Fruit fly (Drosophila melanogaster) whole organism, embryonic: ENCODE data around the gene tutl.

Experiments
- CG12071 ChIP-seq: fragments of 200-800 bp; sonication (Bioruptor generic); optimal IDR thresholded peaks from 3 replicates; lab custom pipeline; 2018; ENCODE audit warnings: missing biosample characterization, mild to moderate bottlenecking, missing genetic modification characterization
- CG1233 ChIP-seq: fragments of 200-800 bp; sonication (Bioruptor generic); optimal IDR thresholded peaks from 4 replicates; lab custom pipeline; 2018; ENCODE audit warnings: missing biosample characterization, mild to moderate bottlenecking, missing genetic modification characterization
- CG13287 ChIP-seq: fragments of 200-800 bp; sonication (Bioruptor generic); IDR thresholded peaks from 2 replicates; pipeline ENCODE4 v1.3.6; 2022; ENCODE audit warnings: missing biosample characterization, missing genetic modification characterization; ENCODE audit not compliant: partially characterized antibody
- CG14667 ChIP-seq: fragments of 200-800 bp; sonication (Bioruptor generic); IDR thresholded peaks from 2 replicates; pipeline ENCODE4 v1.3.6; 2022; ENCODE audit warnings: missing biosample characterization, missing genetic modification characterization
- CG15479 ChIP-seq: fragments of 200-800 bp; sonication (Bioruptor generic); optimal IDR thresholded peaks from 3 replicates; lab custom pipeline; 2019; ENCODE audit warnings: missing biosample characterization, mild to moderate bottlenecking, missing genetic modification characterization, moderate library complexity
- CG16779 ChIP-seq: fragments of 200-800 bp; sonication (Bioruptor generic); IDR thresholded peaks from 2 replicates; pipeline ENCODE4 v1.3.6; 2022; ENCODE audit warnings: missing biosample characterization, missing genetic modification characterization
- CG17385 ChIP-seq: fragments of 200-800 bp; sonication (Bioruptor generic); optimal IDR thresholded peaks from 3 replicates; lab custom pipeline; 2018; ENCODE audit warnings: missing biosample characterization, mild to moderate bottlenecking, missing genetic modification characterization
- CG17802 ChIP-seq: fragments of 200-800 bp; sonication (Bioruptor generic); optimal IDR thresholded peaks from 2 replicates; lab custom pipeline; 2018; ENCODE audit warnings: missing biosample characterization, mild to moderate bottlenecking, missing genetic modification characterization, moderate library complexity
- CG17829 ChIP-seq: fragments of 200-800 bp; optimal IDR thresholded peaks from 2 replicates; lab custom pipeline; 2019; ENCODE audit warnings: missing biosample characterization, mild to moderate bottlenecking, missing genetic modification characterization, moderate library complexity
- CG2889 ChIP-seq: fragments of 200-800 bp; sonication (Bioruptor generic); IDR thresholded peaks from 3 replicates; pipeline ENCODE4 v1.3.6; 2022; ENCODE audit warnings: missing biosample characterization, missing genetic modification characterization
- CG3163 ChIP-seq: fragments of 200-800 bp; sonication (Bioruptor generic); optimal IDR thresholded peaks from 3 replicates; lab custom pipeline; 2016; ENCODE audit warnings: missing biosample characterization, missing genetic modification characterization
- CG32767 ChIP-seq: fragments of 200-800 bp; sonication (Bioruptor generic); IDR thresholded peaks from 2 replicates; pipeline ENCODE4 v1.3.6; 2022; ENCODE audit warnings: missing biosample characterization, missing genetic modification characterization
- CG3726 ChIP-seq: fragments of 200-800 bp; sonication (Bioruptor generic); IDR thresholded peaks from 3 replicates; pipeline ENCODE4, ENCODE4 v1.3.6; 2022; ENCODE audit warnings: missing biosample characterization, missing genetic modification characterization
- CG4282 ChIP-seq: fragments of 200-800 bp; sonication (Bioruptor generic); optimal IDR thresholded peaks from 2 replicates; lab custom pipeline; 2016; ENCODE audit warnings: missing biosample characterization, missing genetic modification characterization
- CG7556 ChIP-seq: fragments of 200-800 bp; sonication (Bioruptor generic); optimal IDR thresholded peaks from 2 replicates; lab custom pipeline; 2017; ENCODE audit warnings: missing biosample characterization, mild to moderate bottlenecking, missing genetic modification characterization
- CG7963 ChIP-seq: fragments of 200-800 bp; sonication (Bioruptor generic); IDR thresholded peaks from 3 replicates; pipeline ENCODE4 v1.3.6; 2022; ENCODE audit warnings: missing biosample characterization, missing genetic modification characterization; ENCODE audit not compliant: partially characterized antibody
- CG8290 ChIP-seq, 3 experiments: fragments of 200-800 bp; sonication (Bioruptor generic); optimal IDR thresholded peaks; 2 replicates each; lab custom pipeline; 2016 to 2019; ENCODE audit warnings: missing biosample characterization in 3 of 3, missing genetic modification characterization in 3 of 3, mild to moderate bottlenecking in 2 of 3, moderate library complexity in 1 of 3
- CG9215 ChIP-seq: fragments of 200-800 bp; sonication (Bioruptor generic); IDR thresholded peaks from 2 replicates; pipeline ENCODE4 v1.3.6; 2022; ENCODE audit warnings: missing biosample characterization, missing genetic modification characterization
- CG9437 ChIP-seq: fragments of 200-800 bp; sonication (Bioruptor generic); optimal IDR thresholded peaks from 2 replicates; lab custom pipeline; 2018; ENCODE audit warnings: missing biosample characterization, mild to moderate bottlenecking, missing genetic modification characterization
- CG9932 ChIP-seq: fragments of 200-800 bp; sonication (Bioruptor generic); IDR thresholded peaks from 2 replicates; pipeline ENCODE4 v1.3.6; 2022; ENCODE audit warnings: missing biosample characterization, missing genetic modification characterization
- Deaf1 ChIP-seq: fragments of 200-800 bp; optimal IDR thresholded peaks from 3 replicates; lab custom pipeline; 2019; ENCODE audit warnings: missing biosample characterization, mild to moderate bottlenecking, missing genetic modification characterization, moderate library complexity
- Fer3 ChIP-seq: fragments of 200-800 bp; sonication (Bioruptor generic); optimal IDR thresholded peaks from 2 replicates; lab custom pipeline; 2018; ENCODE audit warnings: missing biosample characterization, mild to moderate bottlenecking, missing genetic modification characterization, moderate library complexity
- H15 ChIP-seq: fragments of 200-800 bp; sonication (Bioruptor generic); IDR thresholded peaks from 3 replicates; pipeline ENCODE4 v1.3.6; 2022; ENCODE audit warnings: missing biosample characterization, missing genetic modification characterization
- HLH3B ChIP-seq: fragments of 200-800 bp; sonication (Bioruptor generic); IDR thresholded peaks from 2 replicates; pipeline ENCODE4 v1.3.6; 2022; ENCODE audit warnings: missing biosample characterization, missing genetic modification characterization
- Hr51 ChIP-seq, 2 experiments: fragments of 200-800 bp; sonication (Bioruptor generic); optimal IDR thresholded peaks; 2 replicates in 1 of 2; 3 replicates in 1 of 2; lab custom pipeline; 2016 to 2018; ENCODE audit warnings: missing biosample characterization in 2 of 2, missing genetic modification characterization in 2 of 2, mild to moderate bottlenecking in 1 of 2, moderate library complexity in 1 of 2
- Jarid2 ChIP-seq: fragments of 200-800 bp; sonication (Bioruptor generic); optimal IDR thresholded peaks from 3 replicates; lab custom pipeline; 2017; ENCODE audit warnings: mild to moderate bottlenecking, missing biosample characterization, missing genetic modification reagents, missing genetic modification characterization
- NK7.1 ChIP-seq: fragments of 200-800 bp; sonication (Bioruptor generic); optimal IDR thresholded peaks from 3 replicates; lab custom pipeline; 2016; ENCODE audit warnings: missing biosample characterization, missing genetic modification characterization
- Neu2 ChIP-seq: fragments of 200-800 bp; sonication (Bioruptor generic); optimal IDR thresholded peaks from 3 replicates; lab custom pipeline; 2016; ENCODE audit warnings: missing biosample characterization, missing genetic modification characterization, borderline replicate concordance
- Nf-YC ChIP-seq: fragments of 200-800 bp; optimal IDR thresholded peaks from 3 replicates; lab custom pipeline; 2019; ENCODE audit warnings: missing biosample characterization, mild to moderate bottlenecking, missing genetic modification characterization, moderate library complexity
- Ptx1 ChIP-seq: fragments of 200-800 bp; sonication (Bioruptor generic); IDR thresholded peaks from 2 replicates; pipeline ENCODE4 v1.3.6; 2022; ENCODE audit warnings: missing biosample characterization, missing genetic modification characterization
- Scr ChIP-seq: fragments of 200-800 bp; sonication (Bioruptor generic); IDR thresholded peaks from 2 replicates; pipeline ENCODE4 v1.3.6; 2022; ENCODE audit warnings: missing biosample characterization, missing genetic modification characterization; ENCODE audit not compliant: partially characterized antibody
- Sry-δ ChIP-seq: fragments of 200-800 bp; sonication (Bioruptor generic); optimal IDR thresholded peaks from 2 replicates; lab custom pipeline; 2016; ENCODE audit warnings: missing biosample characterization, missing genetic modification characterization
- bbx ChIP-seq: fragments of 200-800 bp; sonication (Bioruptor generic); IDR thresholded peaks from 2 replicates; pipeline ENCODE4 v1.3.6; 2022; ENCODE audit warnings: missing biosample characterization, missing genetic modification characterization; ENCODE audit not compliant: partially characterized antibody
- bigmax ChIP-seq: fragments of 200-800 bp; sonication (Bioruptor generic); optimal IDR thresholded peaks from 2 replicates; lab custom pipeline; 2018; ENCODE audit warnings: missing biosample characterization, mild to moderate bottlenecking, missing genetic modification characterization
- cas ChIP-seq: fragments of 200-800 bp; sonication (Bioruptor generic); IDR thresholded peaks from 2 replicates; pipeline ENCODE4 v1.3.6; 2022; ENCODE audit warnings: missing biosample characterization, missing genetic modification characterization
- ci ChIP-seq: fragments of 200-800 bp; sonication (Bioruptor generic); IDR thresholded peaks from 3 replicates; pipeline ENCODE4 v1.3.6; 2022; ENCODE audit warnings: missing biosample characterization, missing genetic modification characterization
- ewg ChIP-seq: fragments of 200-800 bp; sonication (Bioruptor generic); optimal IDR thresholded peaks from 3 replicates; lab custom pipeline; 2017; ENCODE audit warnings: mild to moderate bottlenecking, missing biosample characterization, missing genetic modification reagents, missing genetic modification characterization
- grn ChIP-seq: fragments of 200-800 bp; sonication (Bioruptor generic); optimal IDR thresholded peaks from 3 replicates; lab custom pipeline; 2017; ENCODE audit warnings: missing biosample characterization, missing genetic modification characterization
- h ChIP-seq: fragments of >200 bp; optimal IDR thresholded peaks from 2 replicates; lab custom pipeline; 2017
- hkb ChIP-seq, 2 experiments: fragments of 200-800 bp in 1 of 2; fragments of >200 bp in 1 of 2; sonication (Bioruptor generic) in 1 of 2; IDR thresholded peaks in 1 of 2; optimal IDR thresholded peaks in 1 of 2; 2 replicates each; pipeline versions ENCODE4 v1.3.6 to Lab custom; 2017 to 2022; ENCODE audit warnings: missing biosample characterization in 1 of 2, missing genetic modification characterization in 1 of 2
- sens-2 ChIP-seq: fragments of 200-800 bp; sonication (Bioruptor generic); IDR thresholded peaks from 2 replicates; pipeline ENCODE4 v1.3.6; 2022; ENCODE audit warnings: missing biosample characterization, missing genetic modification characterization
- sob ChIP-seq: fragments of 200-800 bp; sonication (Bioruptor generic); IDR thresholded peaks from 2 replicates; pipeline ENCODE4 v1.3.6; 2022; ENCODE audit warnings: missing biosample characterization, missing genetic modification characterization
- tap ChIP-seq: fragments of 200-800 bp; optimal IDR thresholded peaks from 3 replicates; lab custom pipeline; 2019; ENCODE audit warnings: missing biosample characterization, mild to moderate bottlenecking, missing genetic modification characterization, moderate library complexity
- tll ChIP-seq, 2 experiments: fragments of 200-800 bp in 1 of 2; fragments of >200 bp in 1 of 2; sonication (Bioruptor generic) in 1 of 2; optimal IDR thresholded peaks; 2 replicates each; lab custom pipeline; 2017 to 2019; ENCODE audit warnings: missing biosample characterization in 2 of 2, missing genetic modification characterization in 2 of 2, mild to moderate bottlenecking in 1 of 2, moderate library complexity in 1 of 2
- tup ChIP-seq: fragments of 200-800 bp; sonication (Bioruptor generic); optimal IDR thresholded peaks from 2 replicates; lab custom pipeline; 2016; ENCODE audit warnings: missing biosample characterization, mild to moderate bottlenecking, missing genetic modification characterization, moderate library complexity
- wek ChIP-seq: fragments of 200-800 bp; sonication (Bioruptor generic); optimal IDR thresholded peaks from 3 replicates; lab custom pipeline; 2018; ENCODE audit warnings: missing biosample characterization, mild to moderate bottlenecking, missing genetic modification characterization, moderate library complexity
- z ChIP-seq: fragments of 200-800 bp; sonication (Bioruptor generic); IDR thresholded peaks from 3 replicates; pipeline ENCODE4 v1.3.6; 2022; ENCODE audit warnings: missing biosample characterization, missing genetic modification characterization

Gene tutl

DNA sequence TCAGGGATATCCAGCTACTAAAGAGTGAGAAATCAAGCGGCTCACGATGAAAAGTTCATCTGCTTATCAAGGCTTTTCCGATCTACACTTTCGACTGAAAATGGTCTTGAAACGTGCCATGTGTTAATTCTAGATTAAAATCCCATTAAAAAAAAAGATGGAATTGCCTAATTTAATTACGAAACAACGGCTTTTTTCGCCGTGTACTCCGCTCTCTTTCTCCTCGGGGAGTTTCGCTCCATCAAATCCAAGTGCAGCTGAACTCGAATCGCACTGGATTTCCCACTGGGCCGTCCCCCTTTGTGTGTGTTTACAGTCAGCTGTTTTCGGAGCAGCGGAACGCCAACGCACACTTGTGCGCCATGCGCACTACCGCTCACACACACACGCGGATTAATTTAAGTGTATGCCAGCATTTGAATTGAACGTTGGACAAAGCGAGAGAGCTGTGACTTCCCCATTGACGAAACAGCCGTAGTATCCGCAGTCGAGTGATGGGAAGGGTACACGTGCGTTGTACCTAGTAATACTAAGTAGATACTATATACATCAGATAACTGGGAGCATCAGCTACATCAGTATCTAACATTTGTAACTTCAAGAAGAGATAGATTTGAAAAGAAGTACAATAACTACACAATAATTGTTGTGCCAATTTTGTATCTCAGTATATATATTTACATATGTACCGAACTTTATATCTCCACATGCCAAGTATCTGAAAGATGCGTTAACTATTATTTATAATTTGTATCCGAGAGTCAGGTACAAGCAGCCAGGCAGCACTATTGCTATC, 50.2 kb downstream of the tutl start (continued):
- TF ChIP-seq NK7.1 (peak; percentile 75), CG17829 (tag; lab: Kevin White, UChicago) (peak; percentile 75), CG17802 (peak; percentile 70), tup (GFP tag; lab: Kevin White, UChicago) (peak; percentile 52), CG9215 (peak; percentile 69), wek (GFP tag; lab: Kevin White, UChicago) (peak; percentile 41), Neu2 (GFP tag; lab: Kevin White, UChicago) (peak; percentile 3), bigmax (peak; percentile 42), CG7556 (GFP tag; lab: Kevin White, UChicago) (peak; percentile 83), ewg (GFP tag; lab: Kevin White, UChicago) (peak; percentile 83), cas (GFP tag; lab: Robert Waterston, UW) (peak; percentile 62), Jarid2 (peak; percentile 45), CG9932 (GFP tag; lab: Robert Waterston, UW) (peak; percentile 79)

DNA sequence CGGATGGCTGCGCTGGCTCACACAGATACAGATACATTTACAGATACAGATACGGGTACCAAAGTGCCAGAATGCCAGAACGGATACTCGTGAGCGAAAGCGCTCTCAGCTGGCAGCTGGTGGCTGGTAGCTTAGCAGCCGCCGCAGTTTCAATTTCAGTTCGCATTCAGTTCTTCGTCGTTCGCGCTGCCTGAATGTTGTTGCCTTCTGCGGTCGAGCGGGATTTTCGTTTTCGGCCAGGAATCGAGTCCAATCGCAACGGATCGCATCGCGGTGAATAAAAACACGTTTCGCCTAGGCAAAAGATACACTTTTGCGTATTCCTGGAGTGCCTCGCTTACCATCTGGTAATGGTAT, 50.8 kb downstream of the tutl start, which contains the start of gene Atet:
Gene Atet, plus strand, starts transcription at position 156 of the 357 bp plus-strand sequence.
- TF ChIP-seq z (GFP tag; lab: Robert Waterston, UW) (no peak), grn (GFP tag; lab: Kevin White, UChicago) (peak; percentile 6), CG32767 (GFP tag; lab: Robert Waterston, UW) (peak; percentile 23; the same call in 1 of the 2 replicates), CG9437 (GFP tag; lab: Kevin White, UChicago) (no peak), CG2889 (0 out of 3 replicates have a peak, but pooled peaks have one; percentile 1), sens-2 (GFP tag; lab: Robert Waterston, UW) (no peak), CG8290 (GFP tag; optimal IDR thresholded peaks at IDR 0.05; lab: Kevin White, UChicago) (no peak), CG8290 (tag; optimal IDR thresholded peaks at IDR 0.05; lab: Kevin White, UChicago) (peak in 1 of 2 experiments; percentile 71), tap (no peak), h (lab: Kevin White, UChicago) (no peak), CG3726 (GFP tag; lab: Robert Waterston, UW) (no peak), bbx (GFP tag; lab: Robert Waterston, UW) (peak; percentile 70), Scr (GFP tag; lab: Robert Waterston, UW) (peak; percentile 19; the same call in 1 of the 2 replicates), H15 (GFP tag; lab: Robert Waterston, UW) (no peak), CG16779 (GFP tag; lab: Robert Waterston, UW) (no peak), Hr51 (GFP tag; optimal IDR thresholded peaks at IDR 0.05; lab: Kevin White, UChicago) (no peak), CG4282 (peak; percentile 29), ci (GFP tag; lab: Robert Waterston, UW) (peak; percentile 85), Deaf1 (tag; lab: Kevin White, UChicago) (peak; percentile 79), sob (GFP tag; lab: Robert Waterston, UW) (peak; percentile 44; the same call in 1 of the 2 replicates), CG3163 (GFP tag; lab: Kevin White, UChicago) (peak; percentile 1), CG1233 (GFP tag; lab: Kevin White, UChicago) (no peak), Fer3 (tag; lab: Kevin White, UChicago) (no peak), CG17385 (GFP tag; lab: Kevin White, UChicago) (peak; percentile 29), hkb (optimal IDR thresholded peaks at IDR 0.05; lab: Kevin White, UChicago) (no peak), hkb (GFP tag; IDR thresholded peaks at IDR 0.05; lab: Robert Waterston, UW) (peak; percentile 18; the same call in 1 of the 2 replicates), CG15479 (GFP tag; lab: Kevin White, UChicago) (peak; percentile 19), Sry-δ (GFP tag; lab: Kevin White, UChicago) (no peak), Nf-YC (tag; lab: Kevin White, UChicago) (no peak), CG12071 (peak; percentile 47), CG13287 (peak; percentile 46), CG14667 (no peak), HLH3B (no peak), Ptx1 (no peak), CG7963 (GFP tag; lab: Robert Waterston, UW) (0 out of 3 replicates have a peak, but pooled peaks have one; percentile 31), tll (GFP tag; optimal IDR thresholded peaks at IDR 0.05; lab: Kevin White, UChicago) (no peak)
